Worm (Caenorhabditis elegans) whole organism, L1 larva: ENCODE data around the gene scav-1.

ENCODE experiments used
- aha-1 ChIP-seq: fragments of 150-350 bp; optimal IDR thresholded peaks from 2 replicates; lab custom pipeline; 2014; ENCODE audit warnings: missing biosample characterization, missing genetic modification characterization
- ceh-63 ChIP-seq: fragments of 200-800 bp; sonication (Bioruptor generic); optimal IDR thresholded peaks from 2 replicates; lab custom pipeline; 2018; ENCODE audit warnings: mild to moderate bottlenecking, missing genetic modification characterization, missing compliant biosample characterization
- efl-1 ChIP-seq, 4 experiments: fragments of 150-350 bp; optimal IDR thresholded peaks in 3 of 4; peaks in 1 of 4; 1 replicate in 1 of 4; 2 replicates in 3 of 4; lab custom pipeline; 2014; ENCODE audit warnings: missing biosample characterization in 2 of 4, missing genetic modification characterization in 2 of 4, missing genetic modification reagents in 2 of 4
- egl-27 ChIP-seq, 2 experiments: fragments of 150-350 bp in 1 of 2; sonication (generic microtip); optimal IDR thresholded peaks; 3 replicates each; lab custom pipeline; 2017 to 2018; ENCODE audit warnings: missing biosample characterization in 2 of 2, missing genetic modification characterization in 2 of 2, missing genetic modification reagents in 2 of 2
- elt-3 ChIP-seq, 6 experiments: fragments of 150-350 bp in 1 of 6; sonication (generic microtip); optimal IDR thresholded peaks; 2 replicates each; lab custom pipeline; 2017 to 2018; ENCODE audit warnings: missing biosample characterization in 6 of 6, missing genetic modification characterization in 6 of 6, inconsistent platforms in 1 of 6
- fkh-8 ChIP-seq: sonication (generic microtip); optimal IDR thresholded peaks from 2 replicates; lab custom pipeline; 2016; ENCODE audit warnings: mild to moderate bottlenecking, missing genetic modification characterization, missing compliant biosample characterization
- jun-1 ChIP-seq: fragments of 150-350 bp; optimal IDR thresholded peaks from 2 replicates; lab custom pipeline; 2014; ENCODE audit warnings: missing biosample characterization, missing genetic modification reagents, missing genetic modification characterization
- mdl-1 ChIP-seq, 2 experiments: fragments of 150-350 bp; optimal IDR thresholded peaks; 2 replicates each; lab custom pipeline; 2014 to 2017; ENCODE audit warnings: missing biosample characterization in 2 of 2, missing genetic modification characterization in 2 of 2, inconsistent platforms in 1 of 2
- mef-2 ChIP-seq: fragments of 150-350 bp; optimal IDR thresholded peaks from 2 replicates; lab custom pipeline; 2014; ENCODE audit warnings: missing biosample characterization, missing genetic modification characterization
- rnt-1 ChIP-seq: sonication (generic microtip); optimal IDR thresholded peaks from 2 replicates; lab custom pipeline; 2016; ENCODE audit warnings: mild to moderate bottlenecking, missing genetic modification characterization, moderate library complexity, missing compliant biosample characterization
- snpc-4 ChIP-seq: fragments of 150-350 bp; optimal IDR thresholded peaks from 2 replicates; lab custom pipeline; 2014; ENCODE audit warnings: missing biosample characterization, missing genetic modification characterization
- sox-4 ChIP-seq: sonication (generic microtip); optimal IDR thresholded peaks from 2 replicates; lab custom pipeline; 2016; ENCODE audit warnings: missing genetic modification characterization, missing compliant biosample characterization
- unc-130 ChIP-seq: fragments of 150-350 bp; optimal IDR thresholded peaks from 2 replicates; lab custom pipeline; 2017; ENCODE audit warnings: missing biosample characterization, missing genetic modification characterization, inconsistent platforms
- xbp-1 ChIP-seq: sonication (generic microtip); optimal IDR thresholded peaks from 2 replicates; lab custom pipeline; 2016; ENCODE audit warnings: missing genetic modification characterization, missing compliant biosample characterization

DNA sequence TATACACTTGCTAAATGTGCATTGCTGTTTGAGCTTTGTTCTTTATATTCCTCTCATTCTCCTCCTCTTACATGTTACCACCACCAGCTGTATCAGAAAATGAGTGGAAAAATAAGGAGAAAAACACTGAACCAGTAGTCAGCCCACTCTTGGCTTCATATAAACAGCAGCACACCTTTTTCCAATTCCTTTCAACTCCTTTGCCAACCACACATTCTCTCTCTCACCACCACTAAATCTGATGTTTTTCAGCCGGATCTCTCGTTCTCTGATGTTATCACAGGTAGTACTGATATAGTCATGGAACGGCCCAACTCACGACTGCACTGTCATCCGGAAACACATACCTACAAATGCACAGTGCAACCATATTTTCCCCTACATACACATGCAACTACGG is 13.8 kb downstream of the scav-1 start, which contains the start of gene kcnl-3:
- TF ChIP-seq xbp-1 (tag; lab: Kevin White, UChicago) = no peak
- TF ChIP-seq rnt-1 (tag; lab: Kevin White, UChicago) = no peak
- no peak for TF ChIP-seq elt-3 (tag; optimal IDR thresholded peaks at IDR 0.05; lab: Kevin White, UChicago)
- no peak for TF ChIP-seq egl-27 (tag; optimal IDR thresholded peaks at IDR 0.05; lab: Kevin White, UChicago)
- no peak for TF ChIP-seq snpc-4 (tag; lab: Kevin White, UChicago)
- no peak for TF ChIP-seq aha-1 (tag; lab: Kevin White, UChicago)
- no peak for TF ChIP-seq efl-1 (optimal IDR thresholded peaks at IDR 0.05; lab: Kevin White, UChicago)
- TF ChIP-seq efl-1 (GFP tag; optimal IDR thresholded peaks at IDR 0.05 in 1 of 2; lab: Kevin White, UChicago) = no peak
- no peak for TF ChIP-seq unc-130 (tag; lab: Kevin White, UChicago)
- TF ChIP-seq fkh-8 (tag; lab: Kevin White, UChicago) = no peak
- no peak for TF ChIP-seq mdl-1 (tag; optimal IDR thresholded peaks at IDR 0.05; lab: Kevin White, UChicago)
- no peak for TF ChIP-seq sox-4 (tag; lab: Kevin White, UChicago)
- no peak for TF ChIP-seq jun-1
- no peak for TF ChIP-seq ceh-63 (GFP tag; lab: Kevin White, UChicago)
- no peak for TF ChIP-seq mef-2
